Fruit fly (Drosophila melanogaster): Measurements from ENCODE around the gene CG34355.
A peak's percentile ranks its signal among the peaks of the same experiment; 100 is the strongest.

The CG34355 gene

dm6 chr3R:23803668-23804067 lies at the start of gene CG34355 (continued):
- TF ChIP-seq wek (GFP tag; optimal IDR thresholded peaks at IDR 0.05) (peak; percentile 80), Eip74EF (GFP tag; optimal IDR thresholded peaks at IDR 0.05) (no peak), CG31441 (GFP tag; IDR thresholded peaks at IDR 0.05) (no peak), CG3995 (GFP tag; optimal IDR thresholded peaks at IDR 0.05) (no peak), CG3407 (GFP tag; optimal IDR thresholded peaks at IDR 0.05) (no peak), CG3726 (GFP tag; IDR thresholded peaks at IDR 0.05) (no peak), CG6254 (GFP tag; optimal IDR thresholded peaks at IDR 0.05) (peak; percentile 63), CG6765 (GFP tag; optimal IDR thresholded peaks at IDR 0.05) (peak; percentile 33), CG12744 (GFP tag; optimal IDR thresholded peaks at IDR 0.05) (peak; percentile 19), Dek (tag; optimal IDR thresholded peaks at IDR 0.05) (no peak), CG14860 (GFP tag; IDR thresholded peaks at IDR 0.05; ENCODE audit: partially characterized antibody) (no peak), CG4707 (GFP tag; optimal IDR thresholded peaks at IDR 0.05) (peak; percentile 83), HLH4C (GFP tag; IDR thresholded peaks at IDR 0.05; ENCODE audit: partially characterized antibody) (no peak), CG12155 (GFP tag; optimal IDR thresholded peaks at IDR 0.05) (no peak), CG7357 (GFP tag; IDR thresholded peaks at IDR 0.05) (no peak), nau (GFP tag; optimal IDR thresholded peaks at IDR 0.05) (no peak), trem (tag; optimal IDR thresholded peaks at IDR 0.05) (no peak), Chrac-16 (GFP tag; optimal IDR thresholded peaks at IDR 0.05) (no peak), ci (GFP tag; IDR thresholded peaks at IDR 0.05) (peak; percentile 94), CG14050 (GFP tag; IDR thresholded peaks at IDR 0.05) (no peak), Med (GFP tag) (no peak), ham (GFP tag; IDR thresholded peaks at IDR 0.05) (no peak), CG8765 (GFP tag; IDR thresholded peaks at IDR 0.05) (no peak), CG17802 (tag; optimal IDR thresholded peaks at IDR 0.05) (peak; percentile 45), slou (GFP tag; optimal IDR thresholded peaks at IDR 0.05) (no peak), CG11504 (tag; optimal IDR thresholded peaks at IDR 0.05) (no peak), dan (GFP tag; IDR thresholded peaks at IDR 0.05) (no peak), amos (GFP tag; IDR thresholded peaks at IDR 0.05; ENCODE audit: partially characterized antibody) (no peak), lilli (GFP tag; optimal IDR thresholded peaks at IDR 0.05) (no peak), kay (GFP tag; optimal IDR thresholded peaks at IDR 0.05) (no peak), vfl (GFP tag; optimal IDR thresholded peaks at IDR 0.05) (no peak), PHDP (tag; optimal IDR thresholded peaks at IDR 0.05) (no peak), esg (GFP tag; conservative IDR thresholded peaks at IDR 0.05) (no peak), wor (GFP tag; IDR thresholded peaks at IDR 0.05) (no peak), CG6272 (GFP tag; IDR thresholded peaks at IDR 0.05) (no peak), Asciz (GFP tag; optimal IDR thresholded peaks at IDR 0.05) (peak; percentile 49), Kr (GFP tag; optimal IDR thresholded peaks at IDR 0.05) (no peak), CG2875 (GFP tag; optimal IDR thresholded peaks at IDR 0.05) (no peak), zf30C (GFP tag; optimal IDR thresholded peaks at IDR 0.05) (no peak), Camta (GFP tag; optimal IDR thresholded peaks at IDR 0.05) (peak; percentile 25), Aef1 (GFP tag; IDR thresholded peaks at IDR 0.05) (no peak), Doc3 (GFP tag; IDR thresholded peaks at IDR 0.05; ENCODE audit: partially characterized antibody) (no peak), CG2120 (GFP tag; optimal IDR thresholded peaks at IDR 0.05) (no peak), Sox102F (GFP tag; optimal IDR thresholded peaks at IDR 0.05) (no peak), Scr (GFP tag; IDR thresholded peaks at IDR 0.05; ENCODE audit: partially characterized antibody) (no peak), hkb (optimal IDR thresholded peaks at IDR 0.05) (no peak), hkb (GFP tag; IDR thresholded peaks at IDR 0.05) (0 out of 2 replicates have a peak, but pooled peaks have one; percentile 17), HLH3B (GFP tag; IDR thresholded peaks at IDR 0.05) (no peak), yki (optimal IDR thresholded peaks at IDR 0.05) (no peak), ase (GFP tag; IDR thresholded peaks at IDR 0.05) (no peak), CTCF (GFP tag; optimal IDR thresholded peaks at IDR 0.05) (no peak), Trl (optimal IDR thresholded peaks at IDR 0.05) (no peak), Trl (GFP tag; optimal IDR thresholded peaks at IDR 0.05) (no peak)

All from whole organism, embryonic.